Worm (Caenorhabditis elegans) whole organism, young adult: ENCODE measurements around the gene cyn-17.

Experiments
- B0019.2 ChIP-seq: fragments of 200-800 bp; sonication (Bioruptor generic); conservative IDR thresholded peaks from 2 replicates; pipeline ENCODE4 v1.3.6; 2022; ENCODE audit warnings: missing genetic modification reagents, missing genetic modification characterization, missing compliant biosample characterization
- B0035.1 ChIP-seq: sonication (generic microtip); optimal IDR thresholded peaks from 2 replicates; lab custom pipeline; 2016; ENCODE audit warnings: missing genetic modification characterization, mild to moderate bottlenecking, missing compliant biosample characterization, missing genotype, missing genetic modification reagents
- B0336.3 ChIP-seq: fragments of 200-800 bp; sonication (Bioruptor generic); IDR thresholded peaks from 2 replicates; pipeline ENCODE4 v1.3.6; 2022; ENCODE audit warnings: missing genetic modification characterization, missing compliant biosample characterization
- C06A6.2 ChIP-seq: fragments of 200-800 bp; sonication (Bioruptor generic); conservative IDR thresholded peaks from 2 replicates; pipeline ENCODE4 v1.3.6; 2022; ENCODE audit warnings: missing genetic modification characterization, missing compliant biosample characterization
- C17E4.6 ChIP-seq: fragments of 200-800 bp; sonication (Bioruptor generic); IDR thresholded peaks from 2 replicates; pipeline ENCODE4 v1.3.6; 2022; ENCODE audit warnings: missing genetic modification reagents, missing genetic modification characterization, missing compliant biosample characterization
- D2030.7 ChIP-seq: fragments of 200-800 bp; sonication (Bioruptor generic); IDR thresholded peaks from 2 replicates; pipeline ENCODE4 v1.3.6; 2022; ENCODE audit warnings: missing genetic modification reagents, missing genetic modification characterization, missing compliant biosample characterization
- F22D6.2 ChIP-seq: sonication (generic microtip); optimal IDR thresholded peaks from 2 replicates; lab custom pipeline; 2016; ENCODE audit warnings: mild to moderate bottlenecking, missing genetic modification characterization, missing compliant biosample characterization
- F23B12.7 ChIP-seq: sonication (generic microtip); optimal IDR thresholded peaks from 2 replicates; lab custom pipeline; 2017; ENCODE audit warnings: missing genetic modification characterization, mild to moderate bottlenecking, missing compliant biosample characterization, antibody characterized with exemption, moderate library complexity; ENCODE audit not compliant: insufficient read depth
- F33H1.4 ChIP-seq: fragments of 200-800 bp; sonication (Bioruptor generic); IDR thresholded peaks from 2 replicates; pipeline ENCODE4 v1.3.6; 2022; ENCODE audit warnings: missing genetic modification reagents, missing genetic modification characterization, missing compliant biosample characterization
- K11D2.4 ChIP-seq: fragments of 200-800 bp; sonication (Bioruptor generic); IDR thresholded peaks from 2 replicates; pipeline ENCODE4 v1.3.6; 2022; ENCODE audit warnings: missing genetic modification reagents, missing genetic modification characterization, missing compliant biosample characterization
- Y53G8AR.9 ChIP-seq: fragments of 200-800 bp; sonication (Bioruptor generic); conservative IDR thresholded peaks from 2 replicates; pipeline ENCODE4 v1.3.6; 2022; ENCODE audit warnings: missing genetic modification reagents, missing genetic modification characterization, missing compliant biosample characterization
- Y95B8A.8 ChIP-seq: fragments of 200-800 bp; sonication (Bioruptor generic); IDR thresholded peaks from 2 replicates; pipeline ENCODE4 v1.3.6; 2022; ENCODE audit warnings: missing genetic modification reagents, missing genetic modification characterization, missing compliant biosample characterization
- ZK185.1 ChIP-seq: sonication (generic microtip); optimal IDR thresholded peaks from 2 replicates; lab custom pipeline; 2016; ENCODE audit warnings: mild to moderate bottlenecking, missing genetic modification characterization, missing compliant biosample characterization; ENCODE audit not compliant: poor library complexity, severe bottlenecking
- ama-1 ChIP-seq, 3 experiments: fragments of 150-350 bp in 1 of 3; sonication (generic microtip) in 2 of 3; optimal IDR thresholded peaks; 2 replicates each; lab custom pipeline; 2014 to 2018; ENCODE audit warnings: missing biosample characterization in 2 of 3, missing genetic modification characterization in 2 of 3, missing genetic modification reagents in 2 of 3
- aptf-3 ChIP-seq: fragments of 200-800 bp; sonication (Bioruptor generic); IDR thresholded peaks from 2 replicates; pipeline ENCODE4 v1.3.6; 2022; ENCODE audit warnings: missing genetic modification characterization, missing compliant biosample characterization
- attf-5 ChIP-seq: fragments of 200-800 bp; sonication (Bioruptor generic); optimal IDR thresholded peaks from 2 replicates; lab custom pipeline; 2018; ENCODE audit warnings: mild to moderate bottlenecking, missing genetic modification characterization, missing compliant biosample characterization
- attf-6 ChIP-seq: fragments of 200-800 bp; sonication (Bioruptor generic); IDR thresholded peaks from 2 replicates; pipeline ENCODE4 v1.3.6; 2022; ENCODE audit warnings: missing genetic modification reagents, missing genetic modification characterization, missing compliant biosample characterization
- cebp-2 ChIP-seq: fragments of 200-800 bp; sonication (Bioruptor generic); IDR thresholded peaks from 2 replicates; pipeline ENCODE4 v1.3.6; 2022; ENCODE audit warnings: missing genetic modification characterization, missing compliant biosample characterization
- ceh-100 ChIP-seq: fragments of 200-800 bp; sonication (Bioruptor generic); IDR thresholded peaks from 2 replicates; pipeline ENCODE4 v1.3.6; 2022; ENCODE audit warnings: missing genetic modification reagents, missing genetic modification characterization, missing compliant biosample characterization
- ceh-40 ChIP-seq: fragments of 200-800 bp; sonication (Bioruptor generic); IDR thresholded peaks from 2 replicates; pipeline ENCODE4 v1.3.6; 2022; ENCODE audit warnings: missing genetic modification characterization, missing compliant biosample characterization
- ceh-58 ChIP-seq: fragments of 200-800 bp; sonication (Bioruptor generic); IDR thresholded peaks from 2 replicates; pipeline ENCODE4 v1.3.6; 2022; ENCODE audit warnings: missing genetic modification characterization, missing compliant biosample characterization
- ceh-91 ChIP-seq: fragments of 200-800 bp; sonication (Bioruptor generic); IDR thresholded peaks from 2 replicates; pipeline ENCODE4 v1.3.6; 2022; ENCODE audit warnings: missing genetic modification reagents, missing genetic modification characterization, missing compliant biosample characterization
- dpl-1 ChIP-seq: fragments of 150-350 bp; optimal IDR thresholded peaks from 2 replicates; lab custom pipeline; 2014; ENCODE audit warnings: missing biosample characterization, missing genetic modification reagents, missing genetic modification characterization
- efl-1 ChIP-seq: fragments of 150-350 bp; optimal IDR thresholded peaks from 2 replicates; lab custom pipeline; 2014; ENCODE audit warnings: missing biosample characterization, missing genetic modification reagents, missing genetic modification characterization
- let-526 ChIP-seq: fragments of 200-800 bp; sonication (Bioruptor generic); IDR thresholded peaks from 2 replicates; pipeline ENCODE4 v1.3.6; 2022; ENCODE audit warnings: missing genetic modification reagents, missing genetic modification characterization, missing compliant biosample characterization
- let-607 ChIP-seq, 2 experiments: fragments of 200-800 bp in 1 of 2; sonication (Bioruptor generic) in 1 of 2; sonication (generic microtip) in 1 of 2; optimal IDR thresholded peaks; 2 replicates each; lab custom pipeline; 2016 to 2018; ENCODE audit warnings: mild to moderate bottlenecking in 2 of 2, missing compliant biosample characterization in 2 of 2, missing genetic modification characterization in 2 of 2, moderate library complexity in 2 of 2, missing genotype in 1 of 2
- lin-26 ChIP-seq: fragments of 200-800 bp; sonication (Bioruptor generic); IDR thresholded peaks from 2 replicates; pipeline ENCODE4 v1.3.6; 2022; ENCODE audit warnings: missing genetic modification reagents, missing genetic modification characterization, missing compliant biosample characterization
- lin-35 ChIP-seq, 3 experiments: fragments of 150-350 bp in 2 of 3; sonication (generic microtip) in 1 of 3; optimal IDR thresholded peaks; 2 replicates each; lab custom pipeline; 2014 to 2018; ENCODE audit warnings: missing biosample characterization in 3 of 3, missing genetic modification characterization in 3 of 3, missing genetic modification reagents in 3 of 3
- lsl-1 ChIP-seq: fragments of 200-800 bp; sonication (Bioruptor generic); optimal IDR thresholded peaks from 2 replicates; lab custom pipeline; 2018; ENCODE audit warnings: mild to moderate bottlenecking, missing genetic modification characterization, moderate library complexity, missing compliant biosample characterization
- madf-10 ChIP-seq: sonication (generic microtip); optimal IDR thresholded peaks from 2 replicates; lab custom pipeline; 2016; ENCODE audit warnings: mild to moderate bottlenecking, missing genetic modification characterization, missing compliant biosample characterization
- madf-3 ChIP-seq: fragments of 200-800 bp; sonication (Bioruptor generic); IDR thresholded peaks from 2 replicates; pipeline ENCODE4 v1.3.6; 2022; ENCODE audit warnings: missing genetic modification reagents, missing genetic modification characterization, missing compliant biosample characterization
- madf-8 ChIP-seq: fragments of 200-800 bp; sonication (Bioruptor generic); conservative IDR thresholded peaks from 2 replicates; pipeline ENCODE4 v1.3.6; 2022; ENCODE audit warnings: missing genetic modification reagents, missing genetic modification characterization, missing compliant biosample characterization
- mcd-1 ChIP-seq: fragments of 200-800 bp; sonication (Bioruptor generic); IDR thresholded peaks from 2 replicates; pipeline ENCODE4 v1.3.6; 2022; ENCODE audit warnings: missing genetic modification reagents, missing genetic modification characterization, missing compliant biosample characterization
- mes-4 ChIP-seq: sonication (generic microtip); optimal IDR thresholded peaks from 2 replicates; lab custom pipeline; 2016; ENCODE audit warnings: missing genotype, missing genetic modification characterization, missing compliant biosample characterization
- nfya-1 ChIP-seq: sonication (generic microtip); optimal IDR thresholded peaks from 2 replicates; lab custom pipeline; 2017; ENCODE audit warnings: antibody characterized with exemption, missing compliant biosample characterization, missing genetic modification characterization, borderline replicate concordance; ENCODE audit not compliant: insufficient read depth
- pbrm-1 ChIP-seq: fragments of 200-800 bp; sonication (Bioruptor generic); IDR thresholded peaks from 2 replicates; pipeline ENCODE4 v1.3.6; 2022; ENCODE audit warnings: missing genetic modification reagents, missing genetic modification characterization, missing compliant biosample characterization
- rcor-1 ChIP-seq: fragments of 200-800 bp; sonication (Bioruptor generic); IDR thresholded peaks from 2 replicates; pipeline ENCODE4 v1.3.6; 2022; ENCODE audit warnings: missing genetic modification reagents, missing genetic modification characterization, missing compliant biosample characterization
- rec-8 ChIP-seq, 2 experiments: sonication (generic microtip); optimal IDR thresholded peaks; 2 replicates each; lab custom pipeline; 2016; ENCODE audit warnings: mild to moderate bottlenecking in 2 of 2, missing genetic modification characterization in 2 of 2, missing genetic modification reagents in 2 of 2, missing genotype in 2 of 2, missing biosample characterization in 1 of 2, missing compliant biosample characterization in 1 of 2, moderate library complexity in 1 of 2
- repo-1 ChIP-seq: sonication (generic microtip); optimal IDR thresholded peaks from 2 replicates; lab custom pipeline; 2017; ENCODE audit warnings: mild to moderate bottlenecking, missing genetic modification characterization, missing compliant biosample characterization
- sdz-38 ChIP-seq: sonication (generic microtip); optimal IDR thresholded peaks from 2 replicates; lab custom pipeline; 2016; ENCODE audit warnings: missing genotype, missing genetic modification characterization, missing compliant biosample characterization
- snpc-1.3 ChIP-seq: sonication (generic microtip); optimal IDR thresholded peaks from 2 replicates; lab custom pipeline; 2017; ENCODE audit warnings: missing genetic modification characterization, mild to moderate bottlenecking, missing compliant biosample characterization, antibody characterized with exemption, moderate library complexity, missing genotype, missing genetic modification reagents; ENCODE audit not compliant: insufficient read depth
- snpc-3.4 ChIP-seq: sonication (generic microtip); optimal IDR thresholded peaks from 2 replicates; lab custom pipeline; 2017; ENCODE audit warnings: missing genetic modification characterization, mild to moderate bottlenecking, missing compliant biosample characterization, antibody characterized with exemption, moderate library complexity, missing genotype, missing genetic modification reagents
- tbx-9 ChIP-seq: sonication (generic microtip); optimal IDR thresholded peaks from 2 replicates; lab custom pipeline; 2016; ENCODE audit warnings: borderline replicate concordance, missing genetic modification characterization, inconsistent platforms, missing compliant biosample characterization
- ztf-26 ChIP-seq: sonication (generic microtip); optimal IDR thresholded peaks from 2 replicates; lab custom pipeline; 2017; ENCODE audit warnings: missing genetic modification characterization, missing compliant biosample characterization
- ztf-28 ChIP-seq: fragments of 200-800 bp; sonication (Bioruptor generic); IDR thresholded peaks from 2 replicates; pipeline ENCODE4 v1.3.6; 2022; ENCODE audit warnings: missing genetic modification reagents, missing genetic modification characterization, missing compliant biosample characterization

cyn-17 gene

ce11 chrV:5831253-5831652, 31.8 kb downstream of the cyn-17 start:
- TF ChIP-seq repo-1 (tag; lab: Kevin White, UChicago) (no peak), attf-6 (GFP tag; lab: Robert Waterston, UW) (no peak), mcd-1 (no peak), Y53G8AR.9 (no peak), dpl-1 (GFP tag; lab: Kevin White, UChicago) (no peak), pbrm-1 (GFP tag; lab: Robert Waterston, UW) (no peak), cebp-2 (no peak), ZK185.1 (tag; lab: Kevin White, UChicago) (no peak), B0019.2 (GFP tag; lab: Robert Waterston, UW) (no peak), F22D6.2 (tag; lab: Kevin White, UChicago) (no peak), mes-4 (tag; lab: Kevin White, UChicago) (no peak), madf-8 (GFP tag; lab: Robert Waterston, UW) (no peak), ztf-28 (GFP tag; lab: Robert Waterston, UW) (no peak), let-526 (GFP tag; lab: Robert Waterston, UW) (no peak), efl-1 (no peak), aptf-3 (GFP tag; lab: Robert Waterston, UW) (no peak), tbx-9 (tag; lab: Kevin White, UChicago) (no peak)
- TF ChIP-seq, all 124 proteins: peak for 0

DNA sequence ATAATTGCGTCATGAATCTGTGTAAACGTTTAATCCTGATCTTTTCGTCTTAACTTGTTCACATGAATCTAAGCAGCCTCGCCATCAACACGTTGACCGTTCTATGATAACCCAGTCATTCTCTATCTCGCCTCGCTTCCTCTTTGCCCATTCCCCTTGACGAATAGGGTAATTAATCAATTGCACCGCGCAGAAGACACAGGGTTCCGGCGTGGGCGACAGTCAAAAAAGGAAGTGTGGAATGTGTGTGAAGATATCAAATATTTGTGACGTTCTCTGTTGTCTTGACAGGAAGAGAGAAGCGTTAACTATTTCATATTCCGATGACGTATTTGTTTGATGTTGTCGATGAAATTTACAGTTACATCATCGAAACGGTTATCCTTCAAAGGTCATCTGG, 33.3 kb downstream of the cyn-17 start:
- TF ChIP-seq Y95B8A.8 (GFP tag; lab: Robert Waterston, UW) (no peak), rec-8 (tag; optimal IDR thresholded peaks at IDR 0.05; lab: Kevin White, UChicago) (no peak), ceh-91 (GFP tag; lab: Robert Waterston, UW) (no peak), C17E4.6 (GFP tag; lab: Robert Waterston, UW) (no peak), ztf-26 (tag; lab: Kevin White, UChicago) (peak; percentile 0), madf-3 (GFP tag; lab: Robert Waterston, UW) (0 out of 2 replicates have a peak, but pooled peaks have one; percentile 38), mcd-1 (0 out of 2 replicates have a peak, but pooled peaks have one; percentile 13), B0035.1 (tag; lab: Kevin White, UChicago) (no peak), ama-1 (optimal IDR thresholded peaks at IDR 0.05; lab: Kevin White, UChicago) (no peak), ama-1 (GFP tag; optimal IDR thresholded peaks at IDR 0.05; lab: Kevin White, UChicago) (peak in 1 of 2 experiments; percentile 56), B0019.2 (GFP tag; lab: Robert Waterston, UW) (no peak), F33H1.4 (GFP tag; lab: Robert Waterston, UW) (peak; percentile 17; the same call in 1 of the 2 replicates), let-526 (GFP tag; lab: Robert Waterston, UW) (no peak), F23B12.7 (tag; lab: Kevin White, UChicago) (no peak), ceh-40 (GFP tag; lab: Robert Waterston, UW) (no peak), tbx-9 (tag; lab: Kevin White, UChicago) (no peak), ceh-100 (GFP tag; lab: Robert Waterston, UW) (no peak), lin-26 (GFP tag; lab: Robert Waterston, UW) (peak; percentile 50; the same call in 1 of the 2 replicates), C06A6.2 (GFP tag; lab: Robert Waterston, UW) (no peak), aptf-3 (GFP tag; lab: Robert Waterston, UW) (no peak), K11D2.4 (GFP tag; lab: Robert Waterston, UW) (no peak), nfya-1 (tag; lab: Kevin White, UChicago) (no peak), D2030.7 (0 out of 2 replicates have a peak, but pooled peaks have one; percentile 15), let-607 (tag; optimal IDR thresholded peaks at IDR 0.05; lab: Kevin White, UChicago) (no peak), madf-10 (tag; lab: Kevin White, UChicago) (no peak), snpc-1.3 (tag; lab: Kevin White, UChicago) (no peak), ceh-58 (GFP tag; lab: Robert Waterston, UW) (0 out of 2 replicates have a peak, but pooled peaks have one; percentile 18), sdz-38 (tag; lab: Kevin White, UChicago) (no peak), attf-5 (GFP tag; lab: Kevin White, UChicago) (no peak), rcor-1 (GFP tag; lab: Robert Waterston, UW) (no peak), snpc-3.4 (tag; lab: Kevin White, UChicago) (no peak), lsl-1 (GFP tag; lab: Kevin White, UChicago) (no peak), Y53G8AR.9 (no peak), B0336.3 (GFP tag; lab: Robert Waterston, UW) (peak; percentile 61), lin-35 (GFP tag; optimal IDR thresholded peaks at IDR 0.05; lab: Kevin White, UChicago) (no peak)
